Worm (Caenorhabditis elegans): Measurements from ENCODE around the gene H28G03.2.

H28G03.2 gene

ce11 chrX:5202923-5203322 lies 2.6 kb upstream of the H28G03.2 start:
- TF ChIP-seq pat-9 (tag; optimal IDR thresholded peaks at IDR 0.05): no peak
- TF ChIP-seq ets-4 (tag; optimal IDR thresholded peaks at IDR 0.05): no peak
- TF ChIP-seq tbx-2 (tag; optimal IDR thresholded peaks at IDR 0.05): no peak
- TF ChIP-seq sox-4 (tag; optimal IDR thresholded peaks at IDR 0.05): no peak
- TF ChIP-seq unc-42 (tag; optimal IDR thresholded peaks at IDR 0.05): no peak
- TF ChIP-seq ceh-19 (GFP tag; optimal IDR thresholded peaks at IDR 0.05): no peak
- TF ChIP-seq rnt-1 (tag; optimal IDR thresholded peaks at IDR 0.05): no peak
- TF ChIP-seq dve-1 (tag; optimal IDR thresholded peaks at IDR 0.05): no peak
- TF ChIP-seq hlh-8 (tag; optimal IDR thresholded peaks at IDR 0.05): no peak
- TF ChIP-seq pax-1 (tag; optimal IDR thresholded peaks at IDR 0.05): no peak
- TF ChIP-seq zip-5 (tag; optimal IDR thresholded peaks at IDR 0.05): no peak
- no peak for TF ChIP-seq nhr-232 (tag; optimal IDR thresholded peaks at IDR 0.05)
- TF ChIP-seq pros-1 (tag; optimal IDR thresholded peaks at IDR 0.05): no peak
- no peak for TF ChIP-seq ceh-48 (tag; optimal IDR thresholded peaks at IDR 0.05)
- no peak for TF ChIP-seq hlh-15 (tag; optimal IDR thresholded peaks at IDR 0.05)
- no peak for TF ChIP-seq ceh-9 (tag; optimal IDR thresholded peaks at IDR 0.05)
- TF ChIP-seq pag-3 (tag; optimal IDR thresholded peaks at IDR 0.05; ENCODE audit: borderline replicate concordance): no peak
- no peak for TF ChIP-seq ahr-1 (tag; optimal IDR thresholded peaks at IDR 0.05)

ce11 chrX:5207819-5208218 lies 2.3 kb downstream of the H28G03.2 start:
- no peak for TF ChIP-seq lim-6 (tag; optimal IDR thresholded peaks at IDR 0.05)
- TF ChIP-seq odd-2 (tag; optimal IDR thresholded peaks at IDR 0.05): no peak
- no peak for TF ChIP-seq C38D4.7 (GFP tag; optimal IDR thresholded peaks at IDR 0.05)
- TF ChIP-seq pax-1 (tag; optimal IDR thresholded peaks at IDR 0.05): no peak
- TF ChIP-seq tbx-7 (tag; optimal IDR thresholded peaks at IDR 0.05): no peak
- TF ChIP-seq ceh-30 (tag; optimal IDR thresholded peaks at IDR 0.05): no peak
- no peak for TF ChIP-seq hlh-6 (tag; optimal IDR thresholded peaks at IDR 0.05)
- no peak for TF ChIP-seq ceh-48 (tag; optimal IDR thresholded peaks at IDR 0.05)

- TF ChIP-seq mec-3 (tag; optimal IDR thresholded peaks at IDR 0.05; ENCODE audit: borderline replicate concordance): no peak
- TF ChIP-seq ceh-34 (tag; optimal IDR thresholded peaks at IDR 0.05): peak; percentile 88
- no peak for TF ChIP-seq unc-3 (GFP tag; conservative IDR thresholded peaks at IDR 0.05)
- no peak for TF ChIP-seq unc-3 (tag; optimal IDR thresholded peaks at IDR 0.05)
- peak; percentile 5 for TF ChIP-seq ceh-19 (GFP tag; optimal IDR thresholded peaks at IDR 0.05)
- TF ChIP-seq ceh-18 (tag; optimal IDR thresholded peaks at IDR 0.05): peak; percentile 1
These were observed 2.8 kb downstream of the H28G03.2 start for ce11 chrX:5208326-5208725.

- TF ChIP-seq ceh-19 (GFP tag; optimal IDR thresholded peaks at IDR 0.05) (no peak), ceh-18 (tag; optimal IDR thresholded peaks at IDR 0.05) (no peak), ahr-1 (tag; optimal IDR thresholded peaks at IDR 0.05) (no peak), hlh-15 (tag; optimal IDR thresholded peaks at IDR 0.05) (no peak)
These were observed 3.3 kb downstream of the H28G03.2 start for ce11 chrX:5208831-5209230.

- TF ChIP-seq ama-1 (optimal IDR thresholded peaks at IDR 0.05): no peak
- TF ChIP-seq nhr-232 (tag; optimal IDR thresholded peaks at IDR 0.05): no peak
- TF ChIP-seq sdc-2 (tag; optimal IDR thresholded peaks at IDR 0.05): no peak
- TF ChIP-seq pha-2 (tag; optimal IDR thresholded peaks at IDR 0.05): no peak
- TF ChIP-seq ceh-18 (tag; optimal IDR thresholded peaks at IDR 0.05): peak; percentile 58
- no peak for TF ChIP-seq C38D4.7 (GFP tag; optimal IDR thresholded peaks at IDR 0.05)
- TF ChIP-seq ceh-24 (tag; optimal IDR thresholded peaks at IDR 0.05): no peak
- no peak for TF ChIP-seq ttx-3 (tag; optimal IDR thresholded peaks at IDR 0.05)
- no peak for TF ChIP-seq zip-5 (tag; optimal IDR thresholded peaks at IDR 0.05)
- TF ChIP-seq unc-55 (GFP tag; optimal IDR thresholded peaks at IDR 0.05): peak; percentile 23
- TF ChIP-seq ceh-34 (tag; optimal IDR thresholded peaks at IDR 0.05): no peak
- TF ChIP-seq rnt-1 (tag; optimal IDR thresholded peaks at IDR 0.05): no peak
- no peak for TF ChIP-seq fkh-10 (GFP tag; optimal IDR thresholded peaks at IDR 0.05)
- no peak for TF ChIP-seq unc-3 (GFP tag; conservative IDR thresholded peaks at IDR 0.05)
- TF ChIP-seq unc-3 (tag; optimal IDR thresholded peaks at IDR 0.05): no peak
- no peak for TF ChIP-seq ceh-6 (GFP tag; optimal IDR thresholded peaks at IDR 0.05)
- TF ChIP-seq hlh-6 (tag; optimal IDR thresholded peaks at IDR 0.05): peak; percentile 25
- no peak for TF ChIP-seq C08G9.2 (tag; optimal IDR thresholded peaks at IDR 0.05)
- no peak for TF ChIP-seq hlh-8 (tag; optimal IDR thresholded peaks at IDR 0.05)
These were observed 3.9 kb downstream of the H28G03.2 start for ce11 chrX:5209429-5209828.

All from whole organism, late embryonic.